Worm (Caenorhabditis elegans): ENCODE data around the gene F27D9.12.

ce11 chrX:7645313-7645712, 11.5 kb downstream of the F27D9.12 start, which contains the start of gene F26A10.2:
- TF ChIP-seq crh-2 (tag; optimal IDR thresholded peaks at IDR 0.05) (no peak), ztf-11 (tag; optimal IDR thresholded peaks at IDR 0.05) (no peak), nhr-77 (tag; optimal IDR thresholded peaks at IDR 0.05) (no peak), skn-1 (tag; optimal IDR thresholded peaks at IDR 0.05) (no peak), peb-1 (tag; optimal IDR thresholded peaks at IDR 0.05) (no peak), unc-62 (GFP tag; optimal IDR thresholded peaks at IDR 0.05) (no peak), unc-55 (GFP tag; optimal IDR thresholded peaks at IDR 0.05) (no peak), nhr-23 (tag; optimal IDR thresholded peaks at IDR 0.05) (no peak), snpc-4 (tag; optimal IDR thresholded peaks at IDR 0.05) (no peak), nhr-129 (tag; optimal IDR thresholded peaks at IDR 0.05) (no peak), zag-1 (tag; optimal IDR thresholded peaks at IDR 0.05) (no peak)
